Fruit fly (Drosophila melanogaster) whole organism, prepupa: ENCODE measurements around the gene Cad86C.
A peak's percentile ranks its signal among the peaks of the same experiment; 100 is the strongest.

ENCODE experiments used
- CG11762 ChIP-seq: fragments of 200-800 bp; sonication (Bioruptor generic); optimal IDR thresholded peaks from 3 replicates; lab custom pipeline; 2016; ENCODE audit warnings: missing biosample characterization, missing genetic modification characterization; ENCODE audit not compliant: insufficient read depth
- CG6276 ChIP-seq: fragments of 200-800 bp; sonication (Bioruptor generic); optimal IDR thresholded peaks from 2 replicates; lab custom pipeline; 2017; ENCODE audit warnings: missing biosample characterization, mild to moderate bottlenecking, missing genetic modification characterization
- CG6792 ChIP-seq: fragments of 200-800 bp; sonication (Bioruptor generic); optimal IDR thresholded peaks from 3 replicates; lab custom pipeline; 2016; ENCODE audit warnings: missing biosample characterization, missing genetic modification characterization
- CG6854 ChIP-seq: fragments of 200-800 bp; sonication (Bioruptor generic); optimal IDR thresholded peaks from 2 replicates; lab custom pipeline; 2017; ENCODE audit warnings: missing biosample characterization, mild to moderate bottlenecking, missing genetic modification characterization
- Gug ChIP-seq: fragments of 200-800 bp; sonication (Bioruptor generic); IDR thresholded peaks from 2 replicates; pipeline ENCODE4 v1.3.6; 2022; ENCODE audit warnings: missing biosample characterization, missing genetic modification characterization
- Sox102F ChIP-seq: fragments of 200-800 bp; sonication (Bioruptor generic); optimal IDR thresholded peaks from 2 replicates; lab custom pipeline; 2016; ENCODE audit warnings: missing biosample characterization, mild to moderate bottlenecking, missing genetic modification characterization
- fd85E ChIP-seq: fragments of 200-800 bp; sonication (Bioruptor generic); optimal IDR thresholded peaks from 3 replicates; lab custom pipeline; 2016; ENCODE audit warnings: missing biosample characterization, missing genetic modification characterization

DNA sequence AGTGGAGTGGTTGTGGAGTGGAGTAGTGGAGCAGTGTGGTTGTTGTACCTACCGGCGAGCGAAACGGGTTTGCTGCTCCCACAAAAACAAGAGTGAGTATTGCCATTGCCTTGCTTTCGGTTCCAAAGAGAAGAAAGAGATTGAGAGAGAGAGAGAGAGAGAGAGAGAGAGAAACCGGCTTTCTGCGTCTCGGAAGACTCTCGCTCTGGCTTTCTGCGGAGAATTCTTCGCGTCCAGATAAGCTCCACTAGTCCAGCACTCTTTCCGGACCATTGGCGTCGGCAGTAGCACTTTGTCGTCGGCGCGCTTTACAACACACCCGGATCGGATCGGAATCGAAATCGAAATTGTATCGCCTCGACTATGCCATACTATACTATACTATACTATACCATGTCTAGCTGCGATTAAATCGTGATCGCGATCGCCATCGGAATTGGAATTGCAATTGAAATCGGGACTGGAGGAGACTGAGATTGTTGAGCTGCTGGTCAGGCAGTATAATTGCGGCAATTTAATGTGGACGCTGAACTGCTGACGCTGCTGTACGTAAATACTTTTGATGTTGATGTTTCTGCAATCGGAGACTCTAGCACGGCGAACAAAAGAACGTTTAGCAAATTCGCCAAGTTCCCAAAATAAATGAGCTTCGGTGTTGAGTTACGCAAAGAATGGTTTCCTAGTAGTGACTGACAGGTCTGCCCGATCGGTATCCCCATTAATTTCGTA, at the start of gene Cad86C:
- peak; percentile 64 for TF ChIP-seq fd85E (GFP tag; lab: Kevin White, UChicago)
- TF ChIP-seq Sox102F (GFP tag; lab: Kevin White, UChicago) = peak; percentile 47
- no peak for TF ChIP-seq Gug
- no peak for TF ChIP-seq CG6792 (GFP tag; lab: Kevin White, UChicago)
- TF ChIP-seq CG6276 = peak; percentile 66
- no peak for TF ChIP-seq CG11762
- peak; percentile 67 for TF ChIP-seq CG6854
